Worm (Caenorhabditis elegans) whole organism, L2 larva: ENCODE data around the gene srh-222.

Source experiments
- mab-5 ChIP-seq: fragments of 150-350 bp; optimal IDR thresholded peaks from 2 replicates; lab custom pipeline; 2014; ENCODE audit warnings: missing biosample characterization, missing genetic modification characterization
- mbf-1 ChIP-seq: sonication (generic microtip); optimal IDR thresholded peaks from 2 replicates; lab custom pipeline; 2017; ENCODE audit warnings: missing biosample characterization, missing genetic modification characterization
- mdl-1 ChIP-seq, 2 experiments: fragments of 150-350 bp in 1 of 2; sonication (generic microtip) in 1 of 2; optimal IDR thresholded peaks; 2 replicates each; lab custom pipeline; 2017; ENCODE audit warnings: missing biosample characterization in 2 of 2, missing genetic modification characterization in 2 of 2
- sem-4 ChIP-seq: fragments of 150-350 bp; optimal IDR thresholded peaks from 2 replicates; lab custom pipeline; 2014; ENCODE audit warnings: missing biosample characterization, missing genetic modification reagents, missing genetic modification characterization
- skn-1 ChIP-seq: sonication (generic microtip); optimal IDR thresholded peaks from 2 replicates; lab custom pipeline; 2017; ENCODE audit warnings: missing biosample characterization, missing genetic modification characterization
- unc-55 ChIP-seq: fragments of 150-350 bp; sonication (generic microtip); optimal IDR thresholded peaks from 3 replicates; lab custom pipeline; 2014; ENCODE audit warnings: missing biosample characterization, missing genetic modification reagents, missing genetic modification characterization
- ztf-4 ChIP-seq: fragments of 150-350 bp; optimal IDR thresholded peaks from 2 replicates; lab custom pipeline; 2014; ENCODE audit warnings: missing biosample characterization, missing genetic modification characterization

ce11 chrIV:4007697-4008096 lies 28.1 kb downstream of the srh-222 start, which contains the start of gene W02C12.2:
- TF ChIP-seq mab-5 (tag; lab: Kevin White, UChicago) (no peak), ztf-4 (no peak), skn-1 (no peak), unc-55 (GFP tag; lab: Kevin White, UChicago) (no peak), mdl-1 (tag; optimal IDR thresholded peaks at IDR 0.05; lab: Kevin White, UChicago) (no peak), sem-4 (no peak), mbf-1 (tag; lab: Kevin White, UChicago) (no peak)
